Fruit fly (Drosophila melanogaster) whole organism, embryonic: Measurements from ENCODE around the gene Rbfox1.

Source experiments
- CG18262 ChIP-seq: fragments of 200-800 bp; optimal IDR thresholded peaks from 3 replicates; lab custom pipeline; 2019; ENCODE audit warnings: missing biosample characterization, mild to moderate bottlenecking, missing genetic modification characterization, moderate library complexity
- Deaf1 ChIP-seq: fragments of 200-800 bp; optimal IDR thresholded peaks from 3 replicates; lab custom pipeline; 2019; ENCODE audit warnings: missing biosample characterization, mild to moderate bottlenecking, missing genetic modification characterization, moderate library complexity
- br ChIP-seq: fragments of >200 bp; optimal IDR thresholded peaks from 2 replicates; lab custom pipeline; 2017

DNA sequence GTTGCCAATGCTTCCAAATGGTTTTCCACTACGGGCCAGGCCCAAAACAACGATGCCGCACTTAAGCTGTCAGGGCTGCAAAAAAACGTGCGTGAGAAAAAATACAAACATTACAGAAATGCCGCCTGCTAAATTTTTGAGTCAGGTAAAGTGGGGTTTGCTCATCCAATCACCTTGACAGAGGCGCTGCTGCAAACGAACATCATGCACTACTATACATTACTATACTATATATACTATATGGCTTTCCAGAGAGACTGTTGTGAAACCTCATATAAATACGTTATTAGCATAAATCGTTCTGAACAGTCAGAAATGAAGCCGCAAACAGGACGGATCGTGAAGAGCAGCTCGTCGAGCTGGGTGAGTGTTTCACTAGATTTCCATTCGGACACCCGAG lies 162.0 kb downstream of the Rbfox1 start, which contains the start of gene CG14153:
- no peak for TF ChIP-seq Deaf1
- no peak for TF ChIP-seq CG18262 (tag; lab: Kevin White, UChicago)
- TF ChIP-seq br (lab: Kevin White, UChicago): no peak
